Fruit fly (Drosophila melanogaster) S2 (cell line): ENCODE results near the gene cac.
A peak's percentile ranks its signal among the peaks of the same experiment; 100 is the strongest.

Experiments
- CG8478 ChIP-seq: fragments of >200 bp; optimal IDR thresholded peaks from 2 replicates; lab custom pipeline; 2018
- CTCF ChIP-seq, 2 experiments: fragments of >200 bp; optimal IDR thresholded peaks; 2 replicates each; lab custom pipeline; 2018

DNA sequence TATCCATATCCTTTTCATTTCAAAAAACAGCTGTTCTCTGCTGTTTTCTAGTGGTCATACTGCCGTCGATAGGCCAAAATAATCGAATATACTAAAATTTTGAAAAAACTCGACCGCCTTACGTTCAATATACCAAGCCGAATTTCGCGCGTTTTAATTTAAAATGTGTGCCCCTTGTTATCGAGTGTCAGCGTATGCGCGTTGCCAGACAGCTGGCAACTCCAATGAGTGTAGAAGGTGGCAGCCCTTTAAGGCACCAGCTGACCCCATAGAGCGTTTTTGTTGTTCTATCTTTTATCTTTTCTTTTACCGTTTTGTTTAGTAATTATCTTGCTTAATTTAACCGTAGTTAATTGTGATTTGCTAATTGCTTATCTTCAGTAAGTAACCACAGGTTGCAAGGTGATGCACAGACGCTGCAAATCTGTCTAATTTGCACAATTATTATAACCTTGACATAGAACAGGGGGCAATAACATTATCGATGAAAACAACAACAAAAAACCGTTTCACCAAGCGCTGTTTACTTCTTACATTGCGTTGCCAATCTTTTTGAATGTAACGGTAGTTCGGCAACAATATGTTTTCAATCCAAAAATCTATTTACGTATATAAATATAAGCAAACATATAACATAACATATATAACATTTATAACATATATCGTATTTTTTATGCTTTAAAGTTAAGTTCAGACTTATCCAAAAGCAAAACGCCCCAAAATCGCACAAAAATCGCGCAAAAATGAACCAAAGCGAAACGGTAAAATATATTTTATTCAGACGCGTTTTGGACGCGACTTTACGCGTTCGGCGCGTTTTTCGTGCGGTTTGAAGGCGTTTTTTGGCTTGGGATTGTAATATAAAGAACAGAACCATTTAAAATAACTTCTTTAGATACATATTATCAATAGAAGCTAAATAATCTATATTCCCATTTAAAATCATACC is 27.5 kb upstream of the cac start, which contains the start of the genes CG1492 and regucalcin:
- TF ChIP-seq CTCF (optimal IDR thresholded peaks at IDR 0.05; lab: Kevin White, UChicago) (peak; percentile 50 to 54), CG8478 (lab: Kevin White, UChicago) (no peak)
